Fruit fly (Drosophila melanogaster): ENCODE data around the gene Vps53.

Gene Vps53

dm6 chr2L:4370592-4370991 lies 15.3 kb downstream of the Vps53 start:
- TF ChIP-seq psq (optimal IDR thresholded peaks at IDR 0.05) (no peak), pan (optimal IDR thresholded peaks at IDR 0.05) (no peak), CG8478 (optimal IDR thresholded peaks at IDR 0.05) (no peak), usp (GFP tag; optimal IDR thresholded peaks at IDR 0.05) (no peak), EcR (GFP tag; optimal IDR thresholded peaks at IDR 0.05) (no peak), Dll (optimal IDR thresholded peaks at IDR 0.05) (no peak)

DNA sequence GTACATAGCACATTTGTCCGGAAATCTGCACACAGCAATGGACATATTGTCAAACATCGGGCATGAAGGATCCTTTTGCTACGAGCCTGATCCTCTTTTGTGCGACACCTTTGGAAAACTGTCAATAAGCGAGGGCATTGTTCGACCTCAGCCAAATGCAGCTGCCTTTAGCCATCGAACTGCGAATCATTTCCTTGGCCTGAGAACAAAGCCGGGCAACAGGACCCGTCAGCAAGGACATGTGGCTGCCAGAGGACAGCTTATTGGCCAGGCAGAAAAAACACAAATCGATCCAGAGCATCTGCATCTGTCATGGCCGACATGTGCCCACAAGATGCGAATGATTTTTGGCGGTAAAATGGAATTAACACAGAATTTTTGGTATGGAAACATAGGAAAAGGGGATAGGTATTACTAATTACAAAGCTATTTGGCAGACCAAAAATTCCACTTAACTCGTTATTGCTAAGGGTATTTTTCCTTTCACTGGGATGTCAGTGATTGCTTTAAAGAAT lies 15.8 kb downstream of the Vps53 start:
- TF ChIP-seq EcR (GFP tag; optimal IDR thresholded peaks at IDR 0.05): no peak
- no peak for TF ChIP-seq pan (optimal IDR thresholded peaks at IDR 0.05)
- TF ChIP-seq psq (optimal IDR thresholded peaks at IDR 0.05): no peak
- TF ChIP-seq Dll (optimal IDR thresholded peaks at IDR 0.05): no peak
- no peak for TF ChIP-seq CG8478 (optimal IDR thresholded peaks at IDR 0.05)
- TF ChIP-seq usp (GFP tag; optimal IDR thresholded peaks at IDR 0.05): no peak

DNA sequence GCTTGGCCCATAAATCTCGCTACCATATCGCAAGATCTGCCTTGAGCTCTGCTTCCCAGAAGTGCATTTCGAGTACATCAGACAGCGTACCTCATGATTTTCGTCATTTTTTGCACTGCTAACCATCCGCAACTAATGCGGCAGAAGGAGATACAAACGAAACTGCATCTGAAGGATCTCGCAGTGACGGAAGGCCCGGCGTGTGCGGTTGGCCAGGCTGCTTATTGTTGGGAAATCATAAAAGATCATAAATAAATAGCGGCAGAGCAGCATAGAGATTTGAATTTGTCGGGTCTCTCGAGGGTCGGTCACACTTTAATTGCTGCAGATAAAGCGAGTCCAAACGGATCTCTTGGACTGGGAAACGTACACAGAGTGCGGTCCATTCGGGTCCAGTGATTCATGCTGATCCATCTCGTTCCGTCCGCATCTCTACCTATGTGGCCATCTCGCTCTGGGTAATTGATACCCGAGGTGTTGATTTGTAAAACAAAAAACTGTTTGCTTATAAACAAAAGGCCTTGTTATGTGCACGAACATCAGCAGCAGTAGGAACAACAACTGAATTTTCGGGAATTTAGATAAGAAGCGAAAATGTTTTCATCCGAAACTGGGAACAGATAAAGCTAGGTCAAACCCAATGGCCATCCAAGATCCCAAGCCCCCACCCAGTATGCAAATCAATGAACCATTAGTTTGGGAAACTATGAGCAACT lies 17.2 kb downstream of the Vps53 start:
- TF ChIP-seq psq (optimal IDR thresholded peaks at IDR 0.05): no peak
- TF ChIP-seq usp (GFP tag; optimal IDR thresholded peaks at IDR 0.05): no peak
- no peak for TF ChIP-seq pan (optimal IDR thresholded peaks at IDR 0.05)
- TF ChIP-seq Dll (optimal IDR thresholded peaks at IDR 0.05): no peak
- no peak for TF ChIP-seq EcR (GFP tag; optimal IDR thresholded peaks at IDR 0.05)

DNA sequence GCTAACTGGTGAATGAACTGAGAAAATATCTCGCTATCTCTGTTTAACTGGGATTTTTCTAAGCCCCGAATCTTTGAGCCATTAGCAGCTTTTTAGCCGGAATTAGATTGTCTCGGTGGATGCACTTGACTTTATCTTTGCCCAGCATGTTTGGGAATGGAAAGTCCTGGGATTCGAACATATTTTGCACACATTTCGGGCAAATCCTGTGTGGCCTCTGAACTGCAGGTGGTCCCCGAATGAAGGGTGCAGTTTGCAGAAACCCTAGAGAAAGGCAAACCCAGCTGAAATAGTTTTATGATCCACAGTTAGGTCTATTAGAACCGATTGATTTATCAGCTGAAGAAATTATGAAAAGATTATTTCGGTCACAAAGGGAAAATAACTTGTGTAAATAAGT lies 19.2 kb downstream of the Vps53 start:
- no peak for TF ChIP-seq EcR (GFP tag; optimal IDR thresholded peaks at IDR 0.05)

DNA sequence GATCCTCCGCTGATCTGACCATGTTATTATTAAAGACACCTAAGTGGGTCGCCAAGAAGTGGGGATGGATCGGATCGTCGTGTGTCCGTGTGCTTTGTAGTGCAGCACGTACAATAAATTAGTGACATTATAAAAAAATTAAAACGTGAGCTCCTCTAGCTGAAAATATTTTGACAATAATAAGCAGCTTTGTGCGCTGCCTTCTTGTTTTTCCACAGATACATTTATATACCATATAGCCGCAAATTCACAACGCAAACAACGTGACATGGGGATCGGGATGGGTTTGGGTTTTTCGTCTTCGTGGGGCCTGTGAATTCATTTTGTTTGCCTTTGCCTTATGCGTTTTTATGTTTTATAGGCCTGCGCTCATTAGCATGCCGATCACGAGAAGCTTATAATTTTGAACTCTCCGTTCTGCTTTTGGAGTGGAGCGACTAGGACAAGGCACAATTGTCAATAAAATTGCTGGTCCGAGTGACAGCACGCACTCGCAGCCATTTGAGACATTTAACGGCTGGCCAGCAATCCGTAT lies 20.0 kb downstream of the Vps53 start:
- TF ChIP-seq CG8478 (optimal IDR thresholded peaks at IDR 0.05) (no peak), EcR (GFP tag; optimal IDR thresholded peaks at IDR 0.05) (no peak), usp (GFP tag; optimal IDR thresholded peaks at IDR 0.05) (no peak), Dll (optimal IDR thresholded peaks at IDR 0.05) (no peak), psq (optimal IDR thresholded peaks at IDR 0.05) (no peak), pan (optimal IDR thresholded peaks at IDR 0.05) (no peak)

DNA sequence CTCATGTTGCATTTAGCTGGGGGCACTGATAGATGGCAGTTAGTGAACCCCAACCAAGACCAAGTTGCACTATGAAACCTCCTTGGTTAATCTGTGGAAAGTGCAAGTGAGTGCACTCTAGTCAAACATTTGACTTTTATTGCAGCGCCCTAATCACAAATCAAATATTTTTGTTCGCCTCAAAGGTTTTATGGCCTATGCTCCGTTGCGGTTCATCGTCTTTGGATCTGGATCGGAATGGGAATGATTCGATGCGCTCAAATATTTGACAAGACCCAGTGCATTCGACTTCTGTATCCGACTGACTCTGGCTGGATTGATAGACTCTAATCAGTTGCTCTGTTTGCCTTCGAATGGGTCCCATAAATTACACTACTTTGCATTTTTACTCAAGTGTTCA lies 20.9 kb downstream of the Vps53 start:
- TF ChIP-seq CG8478 (optimal IDR thresholded peaks at IDR 0.05) (no peak), usp (GFP tag; optimal IDR thresholded peaks at IDR 0.05) (no peak), pan (optimal IDR thresholded peaks at IDR 0.05) (no peak), Dll (optimal IDR thresholded peaks at IDR 0.05) (no peak), EcR (GFP tag; optimal IDR thresholded peaks at IDR 0.05) (no peak), psq (optimal IDR thresholded peaks at IDR 0.05) (no peak)

dm6 chr2L:4363707-4364270 lies 22.1 kb downstream of the Vps53 start:
- no peak for TF ChIP-seq Dll (optimal IDR thresholded peaks at IDR 0.05)
- no peak for TF ChIP-seq EcR (GFP tag; optimal IDR thresholded peaks at IDR 0.05)
- no peak for TF ChIP-seq usp (GFP tag; optimal IDR thresholded peaks at IDR 0.05)
- no peak for TF ChIP-seq psq (optimal IDR thresholded peaks at IDR 0.05)
- TF ChIP-seq CG8478 (optimal IDR thresholded peaks at IDR 0.05): no peak

dm6 chr2L:4361438-4361975 lies 24.4 kb downstream of the Vps53 start, which contains the start of gene Traf4:
Gene Traf4 (plus strand): TSS chr2L:4361925.
- TF ChIP-seq EcR (GFP tag; optimal IDR thresholded peaks at IDR 0.05) (no peak), psq (optimal IDR thresholded peaks at IDR 0.05) (no peak), usp (GFP tag; optimal IDR thresholded peaks at IDR 0.05) (no peak), Dll (optimal IDR thresholded peaks at IDR 0.05) (no peak), CG8478 (optimal IDR thresholded peaks at IDR 0.05) (no peak), pan (optimal IDR thresholded peaks at IDR 0.05) (no peak)

DNA sequence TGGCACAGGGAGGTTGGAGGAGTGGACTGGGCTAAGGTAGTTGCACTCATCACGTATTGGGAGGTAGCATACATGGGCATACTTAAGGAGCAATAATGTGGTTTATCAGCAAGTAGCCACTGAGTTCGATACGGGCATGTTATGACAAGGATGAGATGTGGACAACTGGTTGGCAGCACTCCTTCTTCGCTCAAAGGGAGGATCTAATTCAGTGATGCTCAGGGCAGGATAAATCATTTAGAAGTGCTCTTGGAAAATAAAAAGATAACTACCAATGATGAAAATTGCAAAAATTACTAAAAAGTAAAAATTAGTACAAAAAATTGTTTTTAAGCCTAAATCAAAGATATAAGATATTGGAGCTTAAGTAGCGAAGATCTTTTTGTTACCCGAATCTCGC lies 25.0 kb downstream of the Vps53 start:
- no peak for TF ChIP-seq CG8478 (optimal IDR thresholded peaks at IDR 0.05)
- TF ChIP-seq usp (GFP tag; optimal IDR thresholded peaks at IDR 0.05): no peak
- TF ChIP-seq EcR (GFP tag; optimal IDR thresholded peaks at IDR 0.05): peak in 1 of 2 experiments; percentile 45

dm6 chr2L:4359156-4359555 lies 26.7 kb downstream of the Vps53 start:
- TF ChIP-seq pan (optimal IDR thresholded peaks at IDR 0.05) (no peak), EcR (GFP tag; optimal IDR thresholded peaks at IDR 0.05) (no peak), CG8478 (optimal IDR thresholded peaks at IDR 0.05) (no peak), psq (optimal IDR thresholded peaks at IDR 0.05) (no peak), Dll (optimal IDR thresholded peaks at IDR 0.05) (no peak), usp (GFP tag; optimal IDR thresholded peaks at IDR 0.05) (no peak)

DNA sequence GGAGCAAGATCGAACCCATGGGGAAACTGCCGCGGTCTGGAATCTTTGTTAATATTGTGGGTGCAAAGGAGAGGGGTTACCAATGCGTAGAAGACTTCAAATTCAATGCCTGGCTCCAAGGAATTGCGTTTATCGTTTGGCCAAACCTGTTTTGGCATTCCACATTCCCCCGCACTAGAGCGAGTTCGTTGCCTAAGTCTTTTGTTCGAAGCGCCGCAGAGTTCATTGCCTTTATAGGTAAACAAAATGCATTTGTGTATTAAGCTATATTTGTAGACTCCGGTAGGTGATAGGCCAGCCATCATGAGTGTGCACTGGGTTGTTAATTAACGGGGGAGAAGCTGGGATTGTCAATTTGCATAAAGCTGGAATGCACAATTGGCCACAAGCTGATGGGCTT lies 30.8 kb downstream of the Vps53 start:
- TF ChIP-seq pan (optimal IDR thresholded peaks at IDR 0.05) (no peak), EcR (GFP tag; optimal IDR thresholded peaks at IDR 0.05) (peak in 1 of 2 experiments; percentile 90)

DNA sequence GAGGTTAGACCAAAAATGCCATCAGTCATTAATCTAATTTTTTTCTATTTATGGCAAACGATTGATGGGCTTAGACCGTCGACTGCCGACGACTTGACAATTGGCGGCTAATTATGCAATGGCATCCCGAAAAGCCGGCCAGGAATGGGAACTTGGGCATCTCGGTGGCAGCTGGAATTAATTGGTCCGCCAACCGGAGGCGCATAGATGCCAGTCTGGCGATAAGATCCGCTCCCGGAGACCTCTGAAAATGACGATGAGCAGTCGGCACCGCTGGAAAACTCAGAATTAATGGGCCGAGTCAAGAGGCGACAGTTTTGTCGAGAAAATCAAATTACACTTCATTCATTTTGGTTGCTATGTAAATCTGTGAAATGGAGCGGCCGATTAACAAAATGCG lies 33.2 kb downstream of the Vps53 start, which contains the start of gene CG15429:
TSS of gene CG15429 (plus strand) at position 301 of the 400 bp plus-strand sequence.
- TF ChIP-seq EcR (GFP tag; optimal IDR thresholded peaks at IDR 0.05): no peak
- TF ChIP-seq CG8478 (optimal IDR thresholded peaks at IDR 0.05): no peak
- TF ChIP-seq usp (GFP tag; optimal IDR thresholded peaks at IDR 0.05): no peak
- TF ChIP-seq Dll (optimal IDR thresholded peaks at IDR 0.05): no peak
- TF ChIP-seq pan (optimal IDR thresholded peaks at IDR 0.05): no peak
- TF ChIP-seq psq (optimal IDR thresholded peaks at IDR 0.05): no peak

Data from whole organism.